Fruit fly (Drosophila melanogaster) whole organism, pupa: ENCODE measurements around the gene CG15347.

Experiments used
- CG10348 ChIP-seq: fragments of 200-800 bp; sonication (Bioruptor generic); IDR thresholded peaks from 2 replicates; pipeline ENCODE4 v1.3.6; 2022; ENCODE audit warnings: missing biosample characterization, missing genetic modification characterization
- CG12605 ChIP-seq: fragments of 200-800 bp; sonication (Bioruptor generic); IDR thresholded peaks from 2 replicates; pipeline ENCODE4 v1.3.6; 2022; ENCODE audit warnings: missing biosample characterization, missing genetic modification characterization
- CG13204 ChIP-seq: fragments of 200-800 bp; sonication (Bioruptor generic); optimal IDR thresholded peaks from 2 replicates; lab custom pipeline; 2018; ENCODE audit warnings: missing biosample characterization, mild to moderate bottlenecking, missing genetic modification characterization, moderate library complexity
- CG14655 ChIP-seq: fragments of 200-800 bp; sonication (Bioruptor generic); optimal IDR thresholded peaks from 3 replicates; lab custom pipeline; 2017; ENCODE audit warnings: mild to moderate bottlenecking, missing biosample characterization, missing genetic modification reagents, missing genetic modification characterization
- CG15710 ChIP-seq: fragments of 200-800 bp; sonication (Bioruptor generic); optimal IDR thresholded peaks from 2 replicates; lab custom pipeline; 2018; ENCODE audit warnings: missing biosample characterization, mild to moderate bottlenecking, missing genetic modification characterization, moderate library complexity
- CG32121 ChIP-seq: fragments of 200-800 bp; sonication (Bioruptor generic); IDR thresholded peaks from 2 replicates; pipeline ENCODE4 v1.3.6; 2022; ENCODE audit warnings: missing biosample characterization, missing genetic modification characterization
- CG34367 ChIP-seq: fragments of 200-800 bp; sonication (Bioruptor generic); optimal IDR thresholded peaks from 2 replicates; lab custom pipeline; 2018; ENCODE audit warnings: missing biosample characterization, mild to moderate bottlenecking, missing genetic modification characterization
- CG4496 ChIP-seq: fragments of 200-800 bp; sonication (Bioruptor generic); IDR thresholded peaks from 3 replicates; pipeline ENCODE4 v1.3.6; 2022; ENCODE audit warnings: missing biosample characterization, missing genetic modification characterization
- CG8159 ChIP-seq: fragments of 200-800 bp; sonication (Bioruptor generic); optimal IDR thresholded peaks from 3 replicates; lab custom pipeline; 2018; ENCODE audit warnings: missing biosample characterization, mild to moderate bottlenecking, missing genetic modification characterization, moderate library complexity
- CG8301 ChIP-seq: fragments of 200-800 bp; sonication (Bioruptor generic); optimal IDR thresholded peaks from 2 replicates; lab custom pipeline; 2018; ENCODE audit warnings: missing biosample characterization, mild to moderate bottlenecking, missing genetic modification characterization
- CG9948 ChIP-seq: fragments of 200-800 bp; sonication (Bioruptor generic); optimal IDR thresholded peaks from 2 replicates; lab custom pipeline; 2018; ENCODE audit warnings: missing biosample characterization, mild to moderate bottlenecking, missing genetic modification characterization, moderate library complexity
- D1 ChIP-seq: fragments of 200-800 bp; sonication (Bioruptor generic); optimal IDR thresholded peaks from 2 replicates; lab custom pipeline; 2018; ENCODE audit warnings: missing biosample characterization, mild to moderate bottlenecking, missing genetic modification characterization, moderate library complexity
- EcR ChIP-seq: fragments of 200-800 bp; sonication (Bioruptor generic); optimal IDR thresholded peaks from 3 replicates; lab custom pipeline; 2019; ENCODE audit warnings: missing biosample characterization, missing genetic modification characterization, mild to moderate bottlenecking, moderate library complexity, missing genetic modification reagents
- Ets98B ChIP-seq: fragments of 200-800 bp; sonication (Bioruptor generic); IDR thresholded peaks from 2 replicates; pipeline ENCODE4 v1.3.6; 2022; ENCODE audit warnings: missing biosample characterization, missing genetic modification characterization
- Pif1A ChIP-seq: fragments of 200-800 bp; sonication (Bioruptor generic); optimal IDR thresholded peaks from 3 replicates; lab custom pipeline; 2016; ENCODE audit warnings: missing biosample characterization, missing genetic modification characterization
- Pif1B ChIP-seq: fragments of 200-800 bp; sonication (Bioruptor generic); optimal IDR thresholded peaks from 3 replicates; lab custom pipeline; 2016; ENCODE audit warnings: missing biosample characterization, missing genetic modification characterization
- Snoo ChIP-seq: fragments of 200-800 bp; sonication (Bioruptor generic); optimal IDR thresholded peaks from 3 replicates; lab custom pipeline; 2017; ENCODE audit warnings: missing biosample characterization, mild to moderate bottlenecking, missing genetic modification characterization, inconsistent platforms
- fd96Ca ChIP-seq: fragments of 200-800 bp; sonication (Bioruptor generic); IDR thresholded peaks from 3 replicates; pipeline ENCODE4 v1.3.6; 2022; ENCODE audit warnings: missing biosample characterization, missing genetic modification characterization
- gl ChIP-seq: fragments of 200-800 bp; sonication (Bioruptor generic); optimal IDR thresholded peaks from 2 replicates; lab custom pipeline; 2018; ENCODE audit warnings: missing biosample characterization, mild to moderate bottlenecking, missing genetic modification characterization
- rn ChIP-seq: fragments of 200-800 bp; sonication (Bioruptor generic); IDR thresholded peaks from 2 replicates; pipeline ENCODE4 v1.3.6; 2022; ENCODE audit warnings: missing biosample characterization, missing genetic modification characterization

CG15347 gene

dm6 chrX:8409793-8410192, 50.9 kb downstream of the CG15347 start:
- TF ChIP-seq CG12605 (GFP tag; lab: Robert Waterston, UW) (peak; percentile 95), fd96Ca (GFP tag; lab: Robert Waterston, UW) (peak; percentile 99), CG8301 (peak; percentile 57), EcR (GFP tag; lab: Kevin White, UChicago) (peak; percentile 62), Pif1A (GFP tag; lab: Kevin White, UChicago) (peak; percentile 14), rn (GFP tag; lab: Robert Waterston, UW) (no peak), D1 (no peak), CG13204 (GFP tag; lab: Kevin White, UChicago) (peak; percentile 81), CG15710 (tag; lab: Kevin White, UChicago) (peak; percentile 48), Snoo (tag; lab: Kevin White, UChicago) (peak; percentile 58), gl (tag; lab: Kevin White, UChicago) (peak; percentile 51), Ets98B (GFP tag; lab: Robert Waterston, UW) (peak; percentile 99), CG8159 (tag; lab: Kevin White, UChicago) (peak; percentile 34), CG34367 (tag; lab: Kevin White, UChicago) (peak; percentile 14), Pif1B (GFP tag; lab: Kevin White, UChicago) (peak; percentile 60), CG9948 (tag; lab: Kevin White, UChicago) (peak; percentile 5), CG14655 (GFP tag; lab: Kevin White, UChicago) (no peak), CG10348 (GFP tag; lab: Robert Waterston, UW) (no peak), CG32121 (GFP tag; lab: Robert Waterston, UW) (peak; percentile 99), CG4496 (peak; percentile 95)

- TF ChIP-seq CG12605 (GFP tag; lab: Robert Waterston, UW) (0 out of 2 replicates have a peak, but pooled peaks have one; percentile 33), CG9948 (tag; lab: Kevin White, UChicago) (no peak), rn (GFP tag; lab: Robert Waterston, UW) (no peak), Ets98B (GFP tag; lab: Robert Waterston, UW) (peak; percentile 9; the same call in 1 of the 2 replicates)
- TF ChIP-seq, all 21 proteins: peak for 2
Measured at dm6 chrX:8408971-8409455, 51.7 kb downstream of the CG15347 start, which contains the start of gene Trf2. Gene Trf2 (plus strand): TSS chrX:8409272.
